Fruit fly (Drosophila melanogaster) whole organism, embryonic: ENCODE data around the gene CG5810.
A peak's percentile ranks its signal among the peaks of the same experiment; 100 is the strongest.

Experiments used
- C15 ChIP-seq: fragments of 200-800 bp; sonication (Bioruptor generic); IDR thresholded peaks from 3 replicates; pipeline ENCODE4 v1.3.6; 2022; ENCODE audit warnings: missing biosample characterization, missing genetic modification characterization
- CG10267 ChIP-seq: fragments of 200-800 bp; sonication (Bioruptor generic); optimal IDR thresholded peaks from 2 replicates; lab custom pipeline; 2018; ENCODE audit warnings: missing biosample characterization, mild to moderate bottlenecking, missing genetic modification characterization, moderate library complexity
- CG1233 ChIP-seq: fragments of 200-800 bp; sonication (Bioruptor generic); optimal IDR thresholded peaks from 4 replicates; lab custom pipeline; 2018; ENCODE audit warnings: missing biosample characterization, mild to moderate bottlenecking, missing genetic modification characterization
- CG12769 ChIP-seq: fragments of 200-800 bp; sonication (Bioruptor generic); optimal IDR thresholded peaks from 2 replicates; lab custom pipeline; 2019; ENCODE audit warnings: missing biosample characterization, mild to moderate bottlenecking, missing genetic modification characterization, moderate library complexity
- CG13296 ChIP-seq: fragments of 200-800 bp; sonication (Bioruptor generic); optimal IDR thresholded peaks from 3 replicates; lab custom pipeline; 2018; ENCODE audit warnings: missing biosample characterization, mild to moderate bottlenecking, missing genetic modification characterization
- CG13894 ChIP-seq: fragments of 200-800 bp; sonication (Bioruptor generic); optimal IDR thresholded peaks from 3 replicates; lab custom pipeline; 2018; ENCODE audit warnings: missing biosample characterization, mild to moderate bottlenecking, missing genetic modification characterization, moderate library complexity
- CG14441 ChIP-seq: fragments of 200-800 bp; sonication (Bioruptor generic); IDR thresholded peaks from 2 replicates; pipeline ENCODE4 v1.3.6; 2022; ENCODE audit warnings: missing biosample characterization, missing genetic modification characterization
- CG14710 ChIP-seq: fragments of 200-800 bp; sonication (Bioruptor generic); optimal IDR thresholded peaks from 3 replicates; lab custom pipeline; 2019; ENCODE audit warnings: missing biosample characterization, mild to moderate bottlenecking, missing genetic modification characterization, moderate library complexity
- CG15479 ChIP-seq: fragments of 200-800 bp; sonication (Bioruptor generic); optimal IDR thresholded peaks from 3 replicates; lab custom pipeline; 2019; ENCODE audit warnings: missing biosample characterization, mild to moderate bottlenecking, missing genetic modification characterization, moderate library complexity
- CG1602 ChIP-seq: fragments of 200-800 bp; sonication (Bioruptor generic); optimal IDR thresholded peaks from 3 replicates; lab custom pipeline; 2016; ENCODE audit warnings: missing biosample characterization, missing genetic modification characterization
- CG16815 ChIP-seq: fragments of 200-800 bp; sonication (Bioruptor generic); optimal IDR thresholded peaks from 3 replicates; lab custom pipeline; 2017; ENCODE audit warnings: missing biosample characterization, mild to moderate bottlenecking, missing genetic modification characterization
- CG2875 ChIP-seq: fragments of 200-800 bp; sonication (Bioruptor generic); optimal IDR thresholded peaks from 2 replicates; lab custom pipeline; 2017; ENCODE audit warnings: missing biosample characterization, mild to moderate bottlenecking, missing genetic modification characterization, missing genetic modification reagents
- CG31365 ChIP-seq: fragments of 200-800 bp; sonication (Bioruptor generic); optimal IDR thresholded peaks from 2 replicates; lab custom pipeline; 2018; ENCODE audit warnings: missing biosample characterization, mild to moderate bottlenecking, missing genetic modification characterization
- CG3163 ChIP-seq: fragments of 200-800 bp; sonication (Bioruptor generic); optimal IDR thresholded peaks from 3 replicates; lab custom pipeline; 2016; ENCODE audit warnings: missing biosample characterization, missing genetic modification characterization
- CG34376 ChIP-seq: fragments of 200-800 bp; sonication (Bioruptor generic); optimal IDR thresholded peaks from 2 replicates; lab custom pipeline; 2018; ENCODE audit warnings: missing biosample characterization, mild to moderate bottlenecking, missing genetic modification characterization
- CG3838 ChIP-seq: fragments of 200-800 bp; sonication (Bioruptor generic); optimal IDR thresholded peaks from 3 replicates; lab custom pipeline; 2016; ENCODE audit warnings: missing biosample characterization, missing genetic modification characterization
- CG4617 ChIP-seq: fragments of 200-800 bp; sonication (Bioruptor generic); optimal IDR thresholded peaks from 3 replicates; lab custom pipeline; 2016; ENCODE audit warnings: missing biosample characterization, missing genetic modification characterization, borderline replicate concordance
- CG5953 ChIP-seq: fragments of 200-800 bp; sonication (Bioruptor generic); IDR thresholded peaks from 2 replicates; pipeline ENCODE4 v1.3.6; 2022; ENCODE audit warnings: missing biosample characterization, missing genetic modification characterization
- CG6765 ChIP-seq: fragments of 200-800 bp; sonication (Bioruptor generic); optimal IDR thresholded peaks from 3 replicates; lab custom pipeline; 2017; ENCODE audit warnings: missing biosample characterization, mild to moderate bottlenecking, missing genetic modification characterization
- CG7556 ChIP-seq: fragments of 200-800 bp; sonication (Bioruptor generic); optimal IDR thresholded peaks from 2 replicates; lab custom pipeline; 2017; ENCODE audit warnings: missing biosample characterization, mild to moderate bottlenecking, missing genetic modification characterization
- Dp ChIP-seq: fragments of 200-800 bp; sonication (Bioruptor generic); optimal IDR thresholded peaks from 2 replicates; lab custom pipeline; 2018; ENCODE audit warnings: missing biosample characterization, mild to moderate bottlenecking, missing genetic modification characterization, moderate library complexity
- Dref ChIP-seq: fragments of 200-800 bp; sonication (Bioruptor generic); IDR thresholded peaks from 2 replicates; pipeline ENCODE4 v1.3.6; 2022; ENCODE audit warnings: missing biosample characterization, missing genetic modification characterization
- Drgx ChIP-seq: fragments of 200-800 bp; sonication (Bioruptor generic); IDR thresholded peaks from 2 replicates; pipeline ENCODE4 v1.3.6; 2022; ENCODE audit warnings: missing biosample characterization, missing genetic modification characterization
- Fer1 ChIP-seq: fragments of 200-800 bp; sonication (Bioruptor generic); optimal IDR thresholded peaks from 2 replicates; lab custom pipeline; 2017; ENCODE audit warnings: missing biosample characterization, mild to moderate bottlenecking, missing genetic modification characterization
- Hey ChIP-seq: fragments of 200-800 bp; sonication (Bioruptor generic); optimal IDR thresholded peaks from 3 replicates; lab custom pipeline; 2018; ENCODE audit warnings: missing biosample characterization, mild to moderate bottlenecking, missing genetic modification characterization
- MTF-1 ChIP-seq: fragments of 200-800 bp; sonication (Bioruptor generic); optimal IDR thresholded peaks from 2 replicates; lab custom pipeline; 2018; ENCODE audit warnings: missing biosample characterization, mild to moderate bottlenecking, missing genetic modification characterization, borderline replicate concordance
- Neu2 ChIP-seq: fragments of 200-800 bp; sonication (Bioruptor generic); optimal IDR thresholded peaks from 3 replicates; lab custom pipeline; 2016; ENCODE audit warnings: missing biosample characterization, missing genetic modification characterization, borderline replicate concordance
- Rfx ChIP-seq: fragments of 200-800 bp; sonication (Bioruptor generic); IDR thresholded peaks from 2 replicates; pipeline ENCODE4 v1.3.6; 2022; ENCODE audit warnings: missing biosample characterization, missing genetic modification characterization
- Tbp ChIP-seq: fragments of >200 bp; optimal IDR thresholded peaks from 2 replicates; lab custom pipeline; 2018; ENCODE audit warnings: missing biosample characterization, missing genetic modification characterization
- caup ChIP-seq: fragments of 200-800 bp; sonication (Bioruptor generic); optimal IDR thresholded peaks from 3 replicates; lab custom pipeline; 2017; ENCODE audit warnings: missing biosample characterization, mild to moderate bottlenecking, missing genetic modification characterization, moderate library complexity; ENCODE audit not compliant: severe bottlenecking
- cg ChIP-seq: fragments of 200-800 bp; sonication (Bioruptor generic); optimal IDR thresholded peaks from 3 replicates; lab custom pipeline; 2019; ENCODE audit warnings: missing biosample characterization, mild to moderate bottlenecking, missing genetic modification characterization, moderate library complexity
- chinmo ChIP-seq: fragments of 200-800 bp; sonication (Bioruptor generic); IDR thresholded peaks from 4 replicates; pipeline ENCODE4 v1.3.6; 2022; ENCODE audit warnings: missing biosample characterization, missing genetic modification characterization; ENCODE audit not compliant: partially characterized antibody
- dmrt99B ChIP-seq: fragments of 200-800 bp; sonication (Bioruptor generic); optimal IDR thresholded peaks from 2 replicates; lab custom pipeline; 2018; ENCODE audit warnings: missing biosample characterization, mild to moderate bottlenecking, missing genetic modification characterization, moderate library complexity
- en ChIP-seq: fragments of 200-800 bp; sonication (Bioruptor generic); optimal IDR thresholded peaks from 2 replicates; lab custom pipeline; 2016; ENCODE audit warnings: missing biosample characterization, missing genetic modification characterization
- esg ChIP-seq: fragments of 200-800 bp; sonication (Bioruptor generic); conservative IDR thresholded peaks from 2 replicates; pipeline ENCODE4 v1.3.6; 2022; ENCODE audit warnings: missing biosample characterization, missing genetic modification characterization
- ftz-f1 ChIP-seq: fragments of 200-800 bp; sonication (Bioruptor generic); optimal IDR thresholded peaks from 2 replicates; lab custom pipeline; 2016; ENCODE audit warnings: missing biosample characterization, missing genetic modification characterization
- grn ChIP-seq: fragments of 200-800 bp; sonication (Bioruptor generic); optimal IDR thresholded peaks from 3 replicates; lab custom pipeline; 2017; ENCODE audit warnings: missing biosample characterization, missing genetic modification characterization
- hkb ChIP-seq, 2 experiments: fragments of 200-800 bp in 1 of 2; fragments of >200 bp in 1 of 2; sonication (Bioruptor generic) in 1 of 2; IDR thresholded peaks in 1 of 2; optimal IDR thresholded peaks in 1 of 2; 2 replicates each; pipeline versions ENCODE4 v1.3.6 to Lab custom; 2017 to 2022; ENCODE audit warnings: missing biosample characterization in 1 of 2, missing genetic modification characterization in 1 of 2
- ken ChIP-seq: fragments of 200-800 bp; sonication (Bioruptor generic); IDR thresholded peaks from 3 replicates; pipeline ENCODE4 v1.3.6; 2022; ENCODE audit warnings: missing biosample characterization, missing genetic modification characterization
- lab ChIP-seq: fragments of 200-800 bp; sonication (Bioruptor generic); optimal IDR thresholded peaks from 3 replicates; lab custom pipeline; 2017; ENCODE audit warnings: missing biosample characterization, missing genetic modification characterization, mild to moderate bottlenecking, moderate library complexity, missing genetic modification reagents
- mirr ChIP-seq: fragments of 200-800 bp; sonication (Bioruptor generic); optimal IDR thresholded peaks from 3 replicates; lab custom pipeline; 2018; ENCODE audit warnings: missing biosample characterization, mild to moderate bottlenecking, missing genetic modification characterization
- pan ChIP-seq, 4 experiments: fragments of >200 bp in 3 of 4; fragments of 200-800 bp in 1 of 4; sonication (Bioruptor generic) in 1 of 4; optimal IDR thresholded peaks in 3 of 4; IDR thresholded peaks in 1 of 4; 2 replicates each; pipeline versions ENCODE4 v1.3.6 to Lab custom; 2017 to 2022; ENCODE audit warnings: missing biosample characterization in 2 of 4, missing genetic modification characterization in 2 of 4, mixed read lengths in 1 of 4
- ranshi ChIP-seq: fragments of 200-800 bp; sonication (Bioruptor generic); IDR thresholded peaks from 2 replicates; pipeline ENCODE4 v1.3.6; 2022; ENCODE audit warnings: missing biosample characterization, missing genetic modification characterization
- ro ChIP-seq: fragments of 200-800 bp; sonication (Bioruptor generic); IDR thresholded peaks from 2 replicates; pipeline ENCODE4 v1.3.6; 2022; ENCODE audit warnings: missing biosample characterization, missing genetic modification characterization
- schlank ChIP-seq: fragments of 200-800 bp; sonication (Bioruptor generic); optimal IDR thresholded peaks from 2 replicates; lab custom pipeline; 2018; ENCODE audit warnings: missing biosample characterization, mild to moderate bottlenecking, missing genetic modification characterization
- sens ChIP-seq: fragments of 200-800 bp; sonication (Bioruptor generic); peaks from one replicate; lab custom pipeline; 2016; ENCODE audit warnings: missing biosample characterization, missing genetic modification characterization
- sug ChIP-seq: fragments of 200-800 bp; optimal IDR thresholded peaks from 2 replicates; lab custom pipeline; 2019; ENCODE audit warnings: missing biosample characterization, mild to moderate bottlenecking, missing genetic modification characterization, moderate library complexity
- tna ChIP-seq: fragments of 200-800 bp; sonication (Bioruptor generic); IDR thresholded peaks from 2 replicates; pipeline ENCODE4 v1.3.6; 2022; ENCODE audit warnings: missing biosample characterization, missing genetic modification characterization; ENCODE audit not compliant: partially characterized antibody
- z ChIP-seq: fragments of 200-800 bp; sonication (Bioruptor generic); IDR thresholded peaks from 3 replicates; pipeline ENCODE4 v1.3.6; 2022; ENCODE audit warnings: missing biosample characterization, missing genetic modification characterization

CG5810 gene

dm6 chr3R:21206802-21207238, 43.2 kb downstream of the CG5810 start (continued):
- TF ChIP-seq chinmo (GFP tag; lab: Robert Waterston, UW) (peak; percentile 97), ro (GFP tag; lab: Robert Waterston, UW) (no peak), CG12769 (tag; lab: Kevin White, UChicago) (peak; percentile 62), hkb (optimal IDR thresholded peaks at IDR 0.05; lab: Kevin White, UChicago) (no peak), hkb (GFP tag; IDR thresholded peaks at IDR 0.05; lab: Robert Waterston, UW) (no peak), en (no peak), CG3163 (GFP tag; lab: Kevin White, UChicago) (peak; percentile 48), CG1233 (GFP tag; lab: Kevin White, UChicago) (no peak), C15 (GFP tag; lab: Robert Waterston, UW) (no peak), CG4617 (GFP tag; lab: Kevin White, UChicago) (no peak), CG34376 (GFP tag; lab: Kevin White, UChicago) (peak; percentile 93), CG16815 (GFP tag; lab: Kevin White, UChicago) (no peak), esg (no peak), Tbp (GFP tag; lab: Kevin White, UChicago) (no peak), Neu2 (GFP tag; lab: Kevin White, UChicago) (no peak), CG31365 (tag; lab: Kevin White, UChicago) (no peak), CG5953 (GFP tag; lab: Robert Waterston, UW) (0 out of 2 replicates have a peak, but pooled peaks have one; percentile 19), CG15479 (GFP tag; lab: Kevin White, UChicago) (no peak), CG2875 (GFP tag; lab: Kevin White, UChicago) (no peak), cg (GFP tag; lab: Kevin White, UChicago) (peak; percentile 5), pan (optimal IDR thresholded peaks at IDR 0.05; lab: Kevin White, UChicago) (no peak), pan (GFP tag; optimal IDR thresholded peaks at IDR 0.05 in 1 of 2, IDR thresholded peaks at IDR 0.05 in 1 of 2) (no peak), Dp (GFP tag; lab: Kevin White, UChicago) (no peak), tna (GFP tag; lab: Robert Waterston, UW) (peak; percentile 27; the same call in 1 of the 2 replicates), CG14441 (peak; percentile 67), caup (peak; percentile 17), Hey (peak; percentile 32), schlank (no peak), CG13296 (GFP tag; lab: Kevin White, UChicago) (peak; percentile 53), Fer1 (GFP tag; lab: Kevin White, UChicago) (peak; percentile 26), CG3838 (no peak), mirr (GFP tag; lab: Kevin White, UChicago) (peak; percentile 85), ranshi (GFP tag; lab: Robert Waterston, UW) (no peak), ftz-f1 (GFP tag; lab: Kevin White, UChicago) (peak; percentile 56), CG14710 (tag; lab: Kevin White, UChicago) (no peak), dmrt99B (tag; lab: Kevin White, UChicago) (no peak), sens (GFP tag; lab: Kevin White, UChicago) (no peak), CG7556 (GFP tag; lab: Kevin White, UChicago) (no peak), CG6765 (GFP tag; lab: Kevin White, UChicago) (no peak), CG1602 (no peak), lab (no peak), Dref (no peak), ken (GFP tag; lab: Robert Waterston, UW) (no peak), CG10267 (no peak), grn (GFP tag; lab: Kevin White, UChicago) (peak; percentile 98), MTF-1 (no peak), z (GFP tag; lab: Robert Waterston, UW) (peak; percentile 82), sug (tag; lab: Kevin White, UChicago) (peak; percentile 87), Rfx (peak; percentile 35; the same call in 1 of the 2 replicates), Drgx (GFP tag; lab: Robert Waterston, UW) (no peak), CG13894 (peak; percentile 54)
